Fruit fly (Drosophila melanogaster): ENCODE data around the gene CG3165.

- TF ChIP-seq CG5204 (GFP tag; optimal IDR thresholded peaks at IDR 0.05) = no peak
- TF ChIP-seq cnc (optimal IDR thresholded peaks at IDR 0.05) = no peak
- no peak for TF ChIP-seq tj (GFP tag; optimal IDR thresholded peaks at IDR 0.05)
- TF ChIP-seq Clk (GFP tag; optimal IDR thresholded peaks at IDR 0.05) = no peak
Observed at dm6 chr2L:2958858-2959257, 18.1 kb upstream of the CG3165 start.
